Fruit fly (Drosophila melanogaster): ENCODE results near the gene CG12320.

CG12320 gene

DNA sequence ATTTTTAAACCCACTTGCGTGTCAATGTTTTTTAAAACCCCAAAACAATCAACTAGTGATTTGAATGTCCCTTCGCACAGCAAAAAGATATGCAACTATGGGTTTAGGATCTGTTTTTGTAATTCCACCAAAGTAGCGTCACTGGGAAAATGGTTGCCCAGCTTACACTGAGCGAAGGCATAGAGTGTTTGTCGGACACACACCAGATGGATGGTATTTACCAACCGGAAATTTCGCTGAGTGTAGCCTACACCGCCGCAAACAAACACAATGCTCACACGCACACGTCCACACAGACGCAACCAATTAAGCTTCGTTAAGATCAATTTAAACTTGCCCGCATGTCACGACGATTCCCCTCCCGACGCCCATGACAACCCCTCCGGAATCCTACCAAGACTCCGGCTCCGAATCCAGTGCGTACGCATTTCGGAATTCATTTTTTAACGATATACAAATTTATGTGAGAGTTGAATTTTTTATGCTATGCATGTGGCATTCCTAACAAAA lies 23.8 kb downstream of the CG12320 start (continued):
- TF ChIP-seq prd (optimal IDR thresholded peaks at IDR 0.05) (no peak), prd (GFP tag; IDR thresholded peaks at IDR 0.05) (0 out of 3 replicates have a peak, but pooled peaks have one; percentile 31), bab2 (GFP tag; optimal IDR thresholded peaks at IDR 0.05) (no peak), Med (GFP tag) (peak; percentile 56), CG10543 (GFP tag; optimal IDR thresholded peaks at IDR 0.05) (peak; percentile 19), exex (tag; optimal IDR thresholded peaks at IDR 0.05) (no peak), Ada2b (GFP tag; IDR thresholded peaks at IDR 0.05) (0 out of 2 replicates have a peak, but pooled peaks have one; percentile 6), CG13894 (tag; optimal IDR thresholded peaks at IDR 0.05) (no peak), C15 (GFP tag; IDR thresholded peaks at IDR 0.05) (no peak), insv (GFP tag; optimal IDR thresholded peaks at IDR 0.05) (no peak), MBD-R2 (GFP tag; IDR thresholded peaks at IDR 0.05) (no peak), Hsf (GFP tag; optimal IDR thresholded peaks at IDR 0.05) (no peak), bowl (GFP tag; IDR thresholded peaks at IDR 0.05) (0 out of 2 replicates have a peak, but pooled peaks have one; percentile 20), Aef1 (GFP tag; IDR thresholded peaks at IDR 0.05) (no peak), E2f2 (GFP tag; IDR thresholded peaks at IDR 0.05) (no peak), CG3407 (GFP tag; optimal IDR thresholded peaks at IDR 0.05) (no peak), gsb-n (tag; optimal IDR thresholded peaks at IDR 0.05) (no peak), CG2120 (GFP tag; optimal IDR thresholded peaks at IDR 0.05) (peak; percentile 35), CG32532 (GFP tag; IDR thresholded peaks at IDR 0.05) (peak; percentile 58; the same call in 1 of the 2 replicates), sisA (GFP tag; IDR thresholded peaks at IDR 0.05) (0 out of 2 replicates have a peak, but pooled peaks have one; percentile 15), CG42726 (GFP tag; IDR thresholded peaks at IDR 0.05; ENCODE audit: partially characterized antibody) (no peak), Atf-2 (GFP tag; optimal IDR thresholded peaks at IDR 0.05) (no peak), CG15073 (GFP tag; optimal IDR thresholded peaks at IDR 0.05) (no peak), CTCF (GFP tag; optimal IDR thresholded peaks at IDR 0.05) (no peak), ci (GFP tag; IDR thresholded peaks at IDR 0.05) (peak; percentile 49; the same call in 1 of the 3 replicates), Dref (GFP tag; IDR thresholded peaks at IDR 0.05) (no peak), al (GFP tag; IDR thresholded peaks at IDR 0.05) (no peak)

DNA sequence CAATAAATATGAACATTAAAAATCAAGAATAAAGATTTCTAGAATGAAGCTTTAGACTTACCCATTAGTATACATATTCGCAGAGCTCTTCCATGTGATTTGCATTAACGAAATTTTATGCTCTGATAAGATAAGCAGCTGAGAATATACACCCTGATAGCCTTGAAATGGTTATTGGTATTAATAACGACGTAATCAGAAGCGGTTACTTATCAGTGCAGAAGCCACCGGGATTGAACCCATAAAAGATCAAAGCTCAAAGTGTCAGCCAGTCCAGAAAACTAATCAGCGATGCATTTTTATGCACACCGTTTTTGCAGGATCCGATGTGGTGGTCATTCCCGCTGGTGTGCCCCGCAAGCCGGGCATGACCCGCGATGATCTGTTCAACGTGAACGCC lies 25.1 kb downstream of the CG12320 start:
- TF ChIP-seq nom (GFP tag; optimal IDR thresholded peaks at IDR 0.05) (peak; percentile 35), Deaf1 (tag; optimal IDR thresholded peaks at IDR 0.05) (no peak), hkb (optimal IDR thresholded peaks at IDR 0.05) (no peak), hkb (GFP tag; IDR thresholded peaks at IDR 0.05) (no peak), exex (tag; optimal IDR thresholded peaks at IDR 0.05) (peak; percentile 80), CG17912 (GFP tag; optimal IDR thresholded peaks at IDR 0.05) (no peak), CG11504 (tag; optimal IDR thresholded peaks at IDR 0.05) (no peak)

- no peak for TF ChIP-seq CG33557 (GFP tag; optimal IDR thresholded peaks at IDR 0.05)
- TF ChIP-seq hb (GFP tag; IDR thresholded peaks at IDR 0.05; ENCODE audit: partially characterized antibody) = no peak
- no peak for TF ChIP-seq CG2199 (GFP tag; IDR thresholded peaks at IDR 0.05)
- TF ChIP-seq CG8765 (GFP tag; IDR thresholded peaks at IDR 0.05) = no peak
- TF ChIP-seq CG15601 (tag; optimal IDR thresholded peaks at IDR 0.05) = no peak
- TF ChIP-seq B-H2 (GFP tag; optimal IDR thresholded peaks at IDR 0.05) = no peak
- TF ChIP-seq CG11695 (GFP tag; IDR thresholded peaks at IDR 0.05) = 0 out of 3 replicates have a peak, but pooled peaks have one; percentile 39
- peak in 1 of 2 experiments; percentile 24 for TF ChIP-seq Pdp1 (GFP tag; optimal IDR thresholded peaks at IDR 0.05)
- no peak for TF ChIP-seq CG14014 (GFP tag; IDR thresholded peaks at IDR 0.05)
- TF ChIP-seq CG10274 (GFP tag; optimal IDR thresholded peaks at IDR 0.05) = no peak
- TF ChIP-seq emc (GFP tag; optimal IDR thresholded peaks at IDR 0.05) = no peak
- TF ChIP-seq unc-4 (GFP tag; IDR thresholded peaks at IDR 0.05; ENCODE audit: partially characterized antibody) = no peak
- no peak for TF ChIP-seq Dip3 (GFP tag; optimal IDR thresholded peaks at IDR 0.05)
- TF ChIP-seq CG1529 (GFP tag; optimal IDR thresholded peaks at IDR 0.05) = no peak
- no peak for TF ChIP-seq MBD-R2 (GFP tag; IDR thresholded peaks at IDR 0.05)
- TF ChIP-seq CG11560 (tag; IDR thresholded peaks at IDR 0.05) = no peak
- peak; percentile 75 for TF ChIP-seq NFAT (GFP tag; IDR thresholded peaks at IDR 0.05)
- 0 out of 2 replicates have a peak, but pooled peaks have one; percentile 25 for TF ChIP-seq ara (GFP tag; IDR thresholded peaks at IDR 0.05)
- 0 out of 2 replicates have a peak, but pooled peaks have one; percentile 13 for TF ChIP-seq CG14441 (GFP tag; IDR thresholded peaks at IDR 0.05)
- no peak for TF ChIP-seq NC2β (GFP tag; optimal IDR thresholded peaks at IDR 0.05)
These were observed 25.8 kb downstream of the CG12320 start for dm6 chr3R:18226809-18227157.

All from whole organism, embryonic.